Worm (Caenorhabditis elegans) whole organism, late embryonic: ENCODE measurements around the gene eri-5.

ENCODE experiments used
- K02D7.2 ChIP-seq: sonication (generic microtip); optimal IDR thresholded peaks from 2 replicates; lab custom pipeline; 2017; ENCODE audit warnings: mild to moderate bottlenecking, missing genetic modification characterization, missing compliant biosample characterization
- ceh-18 ChIP-seq: sonication (generic microtip); optimal IDR thresholded peaks from 2 replicates; lab custom pipeline; 2016; ENCODE audit warnings: missing genetic modification characterization, missing compliant biosample characterization
- ceh-2 ChIP-seq: sonication (generic microtip); optimal IDR thresholded peaks from 2 replicates; lab custom pipeline; 2016; ENCODE audit warnings: missing genotype, missing genetic modification characterization, missing compliant biosample characterization
- nhr-11 ChIP-seq: fragments of 150-350 bp; optimal IDR thresholded peaks from 2 replicates; lab custom pipeline; 2014; ENCODE audit warnings: missing biosample characterization, missing genetic modification characterization
- pros-1 ChIP-seq: fragments of 150-350 bp; optimal IDR thresholded peaks from 2 replicates; lab custom pipeline; 2014; ENCODE audit warnings: missing biosample characterization, missing genetic modification reagents, missing genetic modification characterization
- unc-55 ChIP-seq: sonication (generic microtip); optimal IDR thresholded peaks from 2 replicates; lab custom pipeline; 2017; ENCODE audit warnings: missing biosample characterization, missing genetic modification reagents, missing genetic modification characterization

eri-5 gene

DNA sequence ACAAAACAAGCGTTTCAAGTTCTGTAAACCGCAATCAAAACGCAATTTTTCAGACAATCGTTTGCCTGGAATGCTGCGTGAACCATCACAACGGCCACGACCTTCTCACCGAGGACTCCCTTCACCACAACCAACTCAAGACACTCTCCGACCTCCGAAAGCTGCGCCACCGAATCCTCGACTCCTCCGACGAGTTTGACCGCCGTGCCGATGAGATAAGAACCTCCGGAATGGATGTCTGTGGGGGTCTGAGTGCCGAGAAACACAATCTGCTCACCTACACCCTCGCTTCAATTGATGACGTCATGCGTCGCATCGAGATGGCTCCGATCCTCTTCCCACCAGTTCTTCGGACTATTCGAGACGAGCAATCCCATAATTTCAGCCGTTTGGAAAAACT is 43.7 kb downstream of the eri-5 start:
- TF ChIP-seq nhr-11 (tag; lab: Kevin White, UChicago) (no peak), ceh-18 (tag; lab: Kevin White, UChicago) (no peak), K02D7.2 (tag; lab: Kevin White, UChicago) (no peak), unc-55 (GFP tag; lab: Kevin White, UChicago) (no peak), ceh-2 (tag; lab: Kevin White, UChicago) (no peak), pros-1 (tag; lab: Kevin White, UChicago) (no peak)
